Fruit fly (Drosophila melanogaster): ENCODE measurements around the gene to.

DNA sequence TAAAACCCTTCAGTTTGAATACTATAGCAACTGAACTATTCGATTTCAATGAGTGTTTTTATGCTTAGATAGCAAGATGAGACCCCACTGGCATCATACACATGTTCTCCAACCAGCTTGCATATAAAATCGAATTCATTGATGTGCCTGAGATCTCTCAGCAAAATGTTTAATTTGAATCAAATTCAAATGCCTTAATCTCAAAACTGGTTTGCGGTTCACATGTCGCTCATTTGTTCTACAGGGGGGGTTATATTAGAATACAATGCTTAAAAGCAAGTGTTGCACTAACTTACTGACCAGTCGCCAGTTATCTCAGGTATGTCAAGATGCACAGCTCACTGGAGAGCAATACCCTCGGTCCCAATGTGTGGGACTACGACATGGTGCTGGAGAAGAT lies 21.0 kb upstream of the to start, which contains the start of gene CG31103:
- no peak for TF ChIP-seq Myc (optimal IDR thresholded peaks at IDR 0.05)
- no peak for TF ChIP-seq Hnf4 (GFP tag; optimal IDR thresholded peaks at IDR 0.05)
- no peak for TF ChIP-seq Dfd (GFP tag; optimal IDR thresholded peaks at IDR 0.05)
- TF ChIP-seq br (GFP tag; optimal IDR thresholded peaks at IDR 0.05) = no peak
- no peak for TF ChIP-seq Vsx2 (GFP tag; optimal IDR thresholded peaks at IDR 0.05; ENCODE audit: partially characterized antibody)
- no peak for TF ChIP-seq fru (GFP tag; optimal IDR thresholded peaks at IDR 0.05)
- TF ChIP-seq Hr78 (GFP tag; optimal IDR thresholded peaks at IDR 0.05) = no peak
- TF ChIP-seq psq (GFP tag; optimal IDR thresholded peaks at IDR 0.05) = no peak
- TF ChIP-seq pan (optimal IDR thresholded peaks at IDR 0.05) = no peak
- no peak for TF ChIP-seq h (GFP tag; optimal IDR thresholded peaks at IDR 0.05)
- no peak for TF ChIP-seq Sp1 (GFP tag; optimal IDR thresholded peaks at IDR 0.05)
- no peak for TF ChIP-seq ey (GFP tag; optimal IDR thresholded peaks at IDR 0.05)
- TF ChIP-seq rgr (GFP tag; optimal IDR thresholded peaks at IDR 0.05) = no peak

Measured in whole organism, wandering third instar larva.